Worm (Caenorhabditis elegans): ENCODE data around the gene B0244.15.

- TF ChIP-seq lin-11 (tag; optimal IDR thresholded peaks at IDR 0.05) (no peak), pqm-1 (tag; optimal IDR thresholded peaks at IDR 0.05) (no peak), odd-2 (tag; optimal IDR thresholded peaks at IDR 0.05) (no peak), F13H6.1 (tag; optimal IDR thresholded peaks at IDR 0.05) (no peak), ceh-18 (tag; optimal IDR thresholded peaks at IDR 0.05) (no peak), pha-2 (tag; optimal IDR thresholded peaks at IDR 0.05) (no peak)
Measured at ce11 chrIII:5744579-5744978, 1.4 kb downstream of the B0244.15 start, which contains the start of gene B0244.5.

Measured in whole organism, late embryonic.